Worm (Caenorhabditis elegans) whole organism, L4/young adult: ENCODE results near the gene srlf-37.

ENCODE experiments used
- W03F9.2 ChIP-seq: fragments of 150-350 bp; optimal IDR thresholded peaks from 2 replicates; lab custom pipeline; 2014; ENCODE audit warnings: missing biosample characterization, missing genetic modification characterization
- dao-5 ChIP-seq: sonication (generic microtip); optimal IDR thresholded peaks from 2 replicates; lab custom pipeline; 2016; ENCODE audit warnings: missing genotype, missing genetic modification characterization, moderate library complexity, missing compliant biosample characterization
- him-1 ChIP-seq: sonication (generic microtip); optimal IDR thresholded peaks from 2 replicates; lab custom pipeline; 2016; ENCODE audit warnings: missing genotype, missing genetic modification reagents, missing genetic modification characterization, missing compliant biosample characterization

DNA sequence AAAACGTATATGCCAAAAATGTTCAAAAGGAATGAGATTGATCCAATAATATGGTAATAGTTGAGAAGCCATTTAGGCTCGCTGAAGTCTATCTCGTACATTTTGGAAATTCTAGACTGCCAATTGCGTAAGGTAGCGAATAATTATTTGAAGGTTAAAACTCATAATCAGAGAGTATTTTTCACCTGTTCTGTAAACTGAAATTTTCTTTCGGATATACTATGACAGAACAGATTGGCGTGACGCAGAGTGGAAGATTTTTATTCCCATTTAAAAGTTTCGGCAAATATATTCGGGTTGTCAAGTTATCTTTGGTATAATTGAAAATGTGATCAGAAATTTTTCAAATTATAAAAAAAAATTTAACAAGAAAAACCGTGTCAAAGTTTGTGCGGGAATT, 35.9 kb downstream of the srlf-37 start, which contains the start of gene sri-72:
- TF ChIP-seq dao-5 (tag; lab: Kevin White, UChicago): no peak
- no peak for TF ChIP-seq him-1 (tag; lab: Kevin White, UChicago)
- no peak for TF ChIP-seq W03F9.2 (tag; lab: Kevin White, UChicago)
